Fruit fly (Drosophila melanogaster): ENCODE results near the gene CG18259.

CG18259 gene

DNA sequence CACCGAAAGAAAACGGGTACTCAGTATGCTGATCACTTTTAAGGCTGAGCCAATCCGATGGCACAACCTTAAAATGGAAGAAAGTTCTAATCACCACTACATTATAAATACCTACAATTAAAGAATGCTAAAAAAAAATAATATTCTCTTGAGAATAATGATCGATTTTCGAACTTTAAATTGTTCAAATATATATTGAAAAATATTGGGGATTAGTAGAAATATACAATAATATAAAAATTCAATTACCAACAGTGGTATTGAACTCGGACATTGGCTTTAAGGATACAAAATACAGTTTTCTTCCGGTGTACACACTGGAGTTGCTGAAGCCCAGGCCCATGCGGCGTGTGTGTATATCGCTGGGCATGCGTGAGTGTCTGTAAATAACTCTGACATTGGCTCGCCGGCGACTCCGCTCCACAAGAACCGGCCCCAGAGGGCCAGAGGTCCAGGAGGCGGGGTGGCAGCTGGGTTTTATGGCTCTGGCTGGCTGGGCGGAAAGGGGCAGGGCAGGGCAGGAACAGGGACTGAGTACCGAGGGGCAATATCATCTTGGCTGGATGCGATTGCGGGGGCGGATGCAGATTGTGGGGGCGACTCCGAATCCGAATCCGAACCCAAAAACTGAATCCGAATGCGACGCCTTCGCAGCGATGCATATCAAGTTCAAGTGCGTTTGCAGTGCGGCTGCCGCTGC is 7.3 kb downstream of the CG18259 start (continued):
- TF ChIP-seq Fer2 (tag; optimal IDR thresholded peaks at IDR 0.05): no peak
- TF ChIP-seq CG9797 (GFP tag; optimal IDR thresholded peaks at IDR 0.05): no peak
- TF ChIP-seq stwl (tag; optimal IDR thresholded peaks at IDR 0.05): no peak
- peak; percentile 52 for TF ChIP-seq CG13775 (GFP tag; optimal IDR thresholded peaks at IDR 0.05)
- TF ChIP-seq sna (GFP tag; IDR thresholded peaks at IDR 0.05; ENCODE audit: partially characterized antibody): no peak
- TF ChIP-seq Optix (GFP tag; IDR thresholded peaks at IDR 0.05): no peak
- TF ChIP-seq CG3163 (GFP tag; optimal IDR thresholded peaks at IDR 0.05): no peak
- TF ChIP-seq Ssrp (tag; optimal IDR thresholded peaks at IDR 0.05): peak; percentile 85
- TF ChIP-seq tin (GFP tag; optimal IDR thresholded peaks at IDR 0.05): peak; percentile 28
- TF ChIP-seq Stat92E (GFP tag; optimal IDR thresholded peaks at IDR 0.05): peak in 1 of 3 experiments; percentile 55
- no peak for TF ChIP-seq sqz (GFP tag; optimal IDR thresholded peaks at IDR 0.05)
- no peak for TF ChIP-seq unc-4 (GFP tag; IDR thresholded peaks at IDR 0.05; ENCODE audit: partially characterized antibody)
- TF ChIP-seq CG10959 (GFP tag; IDR thresholded peaks at IDR 0.05): no peak
- TF ChIP-seq CG3281 (GFP tag; optimal IDR thresholded peaks at IDR 0.05): no peak
- no peak for TF ChIP-seq Kr (GFP tag; optimal IDR thresholded peaks at IDR 0.05)
- TF ChIP-seq CG16779 (GFP tag; IDR thresholded peaks at IDR 0.05): no peak
- no peak for TF ChIP-seq fru (optimal IDR thresholded peaks at IDR 0.05)
- TF ChIP-seq CG12299 (tag; optimal IDR thresholded peaks at IDR 0.05): no peak
- TF ChIP-seq Deaf1 (tag; optimal IDR thresholded peaks at IDR 0.05): no peak
- no peak for TF ChIP-seq Side (GFP tag; optimal IDR thresholded peaks at IDR 0.05)
- no peak for TF ChIP-seq CG6854 (GFP tag; optimal IDR thresholded peaks at IDR 0.05)
- peak; percentile 60 for TF ChIP-seq D19A (tag; optimal IDR thresholded peaks at IDR 0.05)
- no peak for TF ChIP-seq ato (GFP tag; IDR thresholded peaks at IDR 0.05; ENCODE audit: partially characterized antibody)
- peak; percentile 81 for TF ChIP-seq CG12391 (tag; optimal IDR thresholded peaks at IDR 0.05)
- TF ChIP-seq nmo (GFP tag; optimal IDR thresholded peaks at IDR 0.05): peak; percentile 89
- TF ChIP-seq maf-S (GFP tag; optimal IDR thresholded peaks at IDR 0.05): no peak
- no peak for TF ChIP-seq CG5953 (GFP tag; IDR thresholded peaks at IDR 0.05)
- no peak for TF ChIP-seq CG32532 (GFP tag; IDR thresholded peaks at IDR 0.05)
- peak; percentile 3 to 62 for TF ChIP-seq dpn (GFP tag; optimal IDR thresholded peaks at IDR 0.05)
- peak; percentile 34 for TF ChIP-seq CG30020 (tag; optimal IDR thresholded peaks at IDR 0.05)
- TF ChIP-seq CG17361 (GFP tag; IDR thresholded peaks at IDR 0.05): peak; percentile 87
- TF ChIP-seq pum (GFP tag; optimal IDR thresholded peaks at IDR 0.05): peak; percentile 21
- TF ChIP-seq CG33557 (GFP tag; optimal IDR thresholded peaks at IDR 0.05): peak; percentile 84
- TF ChIP-seq gsb (GFP tag; IDR thresholded peaks at IDR 0.05): no peak
- TF ChIP-seq CG34224 (GFP tag; IDR thresholded peaks at IDR 0.05; ENCODE audit: partially characterized antibody): no peak
- no peak for TF ChIP-seq Dad (GFP tag; optimal IDR thresholded peaks at IDR 0.05)
- peak; percentile 84 to 86 for TF ChIP-seq bsh (GFP tag; optimal IDR thresholded peaks at IDR 0.05)
- no peak for TF ChIP-seq CG15479 (GFP tag; optimal IDR thresholded peaks at IDR 0.05)
- no peak for TF ChIP-seq dati (GFP tag; IDR thresholded peaks at IDR 0.05)
- no peak for TF ChIP-seq stc (GFP tag; IDR thresholded peaks at IDR 0.05)
- TF ChIP-seq CG14860 (GFP tag; IDR thresholded peaks at IDR 0.05; ENCODE audit: partially characterized antibody): no peak
- TF ChIP-seq Usf (GFP tag; optimal IDR thresholded peaks at IDR 0.05): no peak
- peak; percentile 64 for TF ChIP-seq row (GFP tag; IDR thresholded peaks at IDR 0.05)
- no peak for TF ChIP-seq chm (GFP tag; IDR thresholded peaks at IDR 0.05)
- no peak for TF ChIP-seq CG7928 (GFP tag; optimal IDR thresholded peaks at IDR 0.05)
- TF ChIP-seq Scr (GFP tag; IDR thresholded peaks at IDR 0.05; ENCODE audit: partially characterized antibody): no peak
- no peak for TF ChIP-seq CG17328 (GFP tag; IDR thresholded peaks at IDR 0.05)
- TF ChIP-seq CG7987 (GFP tag; optimal IDR thresholded peaks at IDR 0.05): no peak
- TF ChIP-seq lilli (GFP tag; optimal IDR thresholded peaks at IDR 0.05): peak; percentile 29
- TF ChIP-seq B-H2 (GFP tag; optimal IDR thresholded peaks at IDR 0.05): no peak

All from whole organism, embryonic.